Worm (Caenorhabditis elegans) whole organism, mixed stage, embryonic: ENCODE measurements around the gene rab-6.2.

ENCODE experiments used
- M03D4.4 ChIP-seq: sonication (generic microtip); optimal IDR thresholded peaks from 2 replicates; lab custom pipeline; 2017; ENCODE audit warnings: mild to moderate bottlenecking, missing genetic modification characterization, missing compliant biosample characterization
- bed-3 ChIP-seq: fragments of 200-800 bp; sonication (Bioruptor generic); optimal IDR thresholded peaks from 3 replicates; lab custom pipeline; 2018; ENCODE audit warnings: mild to moderate bottlenecking, missing genetic modification characterization, moderate library complexity, missing compliant biosample characterization
- blmp-1 ChIP-seq: fragments of 150-350 bp; optimal IDR thresholded peaks from 2 replicates; lab custom pipeline; 2014; ENCODE audit warnings: missing biosample characterization, missing genetic modification characterization
- ceh-39 ChIP-seq: fragments of 150-350 bp; optimal IDR thresholded peaks from 2 replicates; lab custom pipeline; 2014; ENCODE audit warnings: missing biosample characterization, missing genetic modification characterization
- ceh-43 ChIP-seq: fragments of 200-800 bp; sonication (Bioruptor generic); optimal IDR thresholded peaks from 2 replicates; lab custom pipeline; 2018; ENCODE audit warnings: mild to moderate bottlenecking, missing genetic modification characterization, moderate library complexity, missing compliant biosample characterization
- ceh-83 ChIP-seq: fragments of 200-800 bp; sonication (Bioruptor generic); optimal IDR thresholded peaks from 2 replicates; lab custom pipeline; 2018; ENCODE audit warnings: mild to moderate bottlenecking, missing genetic modification characterization, missing compliant biosample characterization
- ces-1 ChIP-seq: fragments of 150-350 bp; optimal IDR thresholded peaks from 2 replicates; lab custom pipeline; 2014; ENCODE audit warnings: missing biosample characterization, missing genetic modification reagents, missing genetic modification characterization
- cnd-1 ChIP-seq: fragments of 200-800 bp; sonication (Bioruptor generic); optimal IDR thresholded peaks from 2 replicates; lab custom pipeline; 2018; ENCODE audit warnings: mild to moderate bottlenecking, missing genetic modification characterization, missing compliant biosample characterization
- drap-1 ChIP-seq: fragments of 200-800 bp; sonication (Bioruptor generic); optimal IDR thresholded peaks from 3 replicates; lab custom pipeline; 2018; ENCODE audit warnings: mild to moderate bottlenecking, missing genetic modification characterization, missing compliant biosample characterization
- elt-1 ChIP-seq: sonication (generic microtip); optimal IDR thresholded peaks from 2 replicates; lab custom pipeline; 2017; ENCODE audit warnings: missing genetic modification characterization, mild to moderate bottlenecking, missing compliant biosample characterization, antibody characterized with exemption, moderate library complexity, borderline replicate concordance; ENCODE audit not compliant: insufficient read depth
- elt-3 ChIP-seq: fragments of 150-350 bp; optimal IDR thresholded peaks from 2 replicates; lab custom pipeline; 2014; ENCODE audit warnings: missing biosample characterization, missing genetic modification characterization
- flh-1 ChIP-seq: fragments of 200-800 bp; sonication (Bioruptor generic); optimal IDR thresholded peaks from 2 replicates; lab custom pipeline; 2018; ENCODE audit warnings: mild to moderate bottlenecking, missing genetic modification characterization, moderate library complexity, missing compliant biosample characterization
- ham-2 ChIP-seq: fragments of 200-800 bp; sonication (Bioruptor generic); optimal IDR thresholded peaks from 2 replicates; lab custom pipeline; 2018; ENCODE audit warnings: mild to moderate bottlenecking, missing genetic modification characterization, missing compliant biosample characterization
- hlh-1 ChIP-seq: fragments of 150-350 bp; optimal IDR thresholded peaks from 2 replicates; lab custom pipeline; 2014; ENCODE audit warnings: missing biosample characterization, missing genetic modification reagents, missing genetic modification characterization
- lin-13 ChIP-seq: fragments of 150-350 bp; optimal IDR thresholded peaks from 2 replicates; lab custom pipeline; 2014; ENCODE audit warnings: missing biosample characterization, missing genetic modification characterization
- lin-32 ChIP-seq: fragments of 200-800 bp; sonication (Bioruptor generic); optimal IDR thresholded peaks from 2 replicates; lab custom pipeline; 2018; ENCODE audit warnings: mild to moderate bottlenecking, missing genetic modification characterization, missing compliant biosample characterization
- lsy-2 ChIP-seq: fragments of 150-350 bp; optimal IDR thresholded peaks from 2 replicates; lab custom pipeline; 2014; ENCODE audit warnings: missing biosample characterization, missing genetic modification characterization
- mab-5 ChIP-seq: fragments of 150-350 bp; optimal IDR thresholded peaks from 2 replicates; lab custom pipeline; 2014; ENCODE audit warnings: missing biosample characterization, missing genetic modification characterization
- mep-1 ChIP-seq: fragments of 150-350 bp; optimal IDR thresholded peaks from 2 replicates; lab custom pipeline; 2017; ENCODE audit warnings: missing biosample characterization, missing genetic modification reagents, missing genetic modification characterization, inconsistent platforms
- mls-2 ChIP-seq: sonication (generic microtip); optimal IDR thresholded peaks from 2 replicates; lab custom pipeline; 2016; ENCODE audit warnings: mild to moderate bottlenecking, missing genetic modification characterization, moderate library complexity, missing compliant biosample characterization
- nhr-12 ChIP-seq: fragments of 150-350 bp; optimal IDR thresholded peaks from 2 replicates; lab custom pipeline; 2014; ENCODE audit warnings: missing biosample characterization, missing genetic modification characterization
- nhr-2 ChIP-seq: fragments of 150-350 bp; optimal IDR thresholded peaks from 2 replicates; lab custom pipeline; 2014; ENCODE audit warnings: missing biosample characterization, missing genetic modification characterization
- nhr-237 ChIP-seq: fragments of 150-350 bp; optimal IDR thresholded peaks from 2 replicates; lab custom pipeline; 2014; ENCODE audit warnings: missing biosample characterization, missing genetic modification characterization
- nhr-28 ChIP-seq: fragments of 150-350 bp; optimal IDR thresholded peaks from 2 replicates; lab custom pipeline; 2014; ENCODE audit warnings: missing biosample characterization, missing genetic modification characterization
- nhr-76 ChIP-seq: sonication (generic microtip); optimal IDR thresholded peaks from 2 replicates; lab custom pipeline; 2017; ENCODE audit warnings: missing biosample characterization, missing genetic modification characterization
- pha-4 ChIP-seq: fragments of 150-350 bp; optimal IDR thresholded peaks from 2 replicates; lab custom pipeline; 2018; ENCODE audit warnings: missing biosample characterization, missing genetic modification reagents, missing genetic modification characterization
- sem-2 ChIP-seq: fragments of 200-800 bp; sonication (Bioruptor generic); optimal IDR thresholded peaks from 2 replicates; lab custom pipeline; 2018; ENCODE audit warnings: mild to moderate bottlenecking, missing genetic modification characterization, missing compliant biosample characterization
- sptf-1 ChIP-seq: sonication (generic microtip); optimal IDR thresholded peaks from 2 replicates; lab custom pipeline; 2017; ENCODE audit warnings: mild to moderate bottlenecking, missing genetic modification characterization, moderate library complexity, missing compliant biosample characterization
- tbx-8 ChIP-seq: fragments of 200-800 bp; sonication (Bioruptor generic); optimal IDR thresholded peaks from 2 replicates; lab custom pipeline; 2018; ENCODE audit warnings: mild to moderate bottlenecking, missing genetic modification characterization, moderate library complexity, missing compliant biosample characterization
- unc-120 ChIP-seq: sonication (generic microtip); optimal IDR thresholded peaks from 2 replicates; lab custom pipeline; 2017; ENCODE audit warnings: missing genetic modification characterization, missing compliant biosample characterization; ENCODE audit not compliant: poor library complexity, severe bottlenecking
- unc-39 ChIP-seq: fragments of 150-350 bp; optimal IDR thresholded peaks from 2 replicates; lab custom pipeline; 2014; ENCODE audit warnings: missing biosample characterization, missing genetic modification characterization
- unc-62 ChIP-seq: fragments of 150-350 bp; optimal IDR thresholded peaks from 2 replicates; lab custom pipeline; 2014; ENCODE audit warnings: missing biosample characterization, missing genetic modification reagents, missing genetic modification characterization
- zip-8 ChIP-seq: fragments of 150-350 bp; optimal IDR thresholded peaks from 2 replicates; lab custom pipeline; 2014; ENCODE audit warnings: missing biosample characterization, missing genetic modification characterization
- ztf-11 ChIP-seq: fragments of 150-350 bp; optimal IDR thresholded peaks from 2 replicates; lab custom pipeline; 2014; ENCODE audit warnings: missing biosample characterization, missing genetic modification characterization

Gene rab-6.2

ce11 chrX:17221873-17222525 is at the start of gene rab-6.2:
TSS of gene rab-6.2 (plus strand) at chrX:17222475.
- TF ChIP-seq hlh-1 (tag; lab: Kevin White, UChicago) (no peak), ham-2 (GFP tag; lab: Kevin White, UChicago) (peak; percentile 45), elt-3 (tag; lab: Kevin White, UChicago) (no peak), flh-1 (GFP tag; lab: Kevin White, UChicago) (no peak), ceh-83 (GFP tag; lab: Kevin White, UChicago) (no peak), mep-1 (tag; lab: Kevin White, UChicago) (peak; percentile 15), lin-13 (tag; lab: Kevin White, UChicago) (no peak), blmp-1 (no peak), cnd-1 (tag; lab: Kevin White, UChicago) (peak; percentile 32), bed-3 (GFP tag; lab: Kevin White, UChicago) (no peak), mab-5 (no peak), ztf-11 (no peak), drap-1 (GFP tag; lab: Kevin White, UChicago) (no peak), nhr-76 (tag; lab: Kevin White, UChicago) (no peak), ces-1 (GFP tag; lab: Kevin White, UChicago) (peak; percentile 12), nhr-28 (tag; lab: Kevin White, UChicago) (no peak), mls-2 (no peak), sptf-1 (tag; lab: Kevin White, UChicago) (peak; percentile 9), M03D4.4 (tag; lab: Kevin White, UChicago) (no peak), nhr-2 (tag; lab: Kevin White, UChicago) (peak; percentile 75), lin-32 (GFP tag; lab: Kevin White, UChicago) (no peak), lsy-2 (tag; lab: Kevin White, UChicago) (no peak), tbx-8 (no peak), nhr-12 (tag; lab: Kevin White, UChicago) (no peak), nhr-237 (tag; lab: Kevin White, UChicago) (no peak), unc-39 (tag; lab: Kevin White, UChicago) (no peak), pha-4 (tag; lab: Kevin White, UChicago) (no peak), zip-8 (tag; lab: Kevin White, UChicago) (no peak), unc-120 (tag; lab: Kevin White, UChicago) (no peak)

ce11 chrX:17176677-17177076 is 45.6 kb upstream of the rab-6.2 start, which contains the start of gene B0302.4:
TSS of gene B0302.4 (minus strand) at chrX:17176777.
- TF ChIP-seq sem-2 (GFP tag; lab: Kevin White, UChicago), result no peak
- no peak for TF ChIP-seq flh-1 (GFP tag; lab: Kevin White, UChicago)
- no peak for TF ChIP-seq nhr-76 (tag; lab: Kevin White, UChicago)
- no peak for TF ChIP-seq nhr-12 (tag; lab: Kevin White, UChicago)
- no peak for TF ChIP-seq elt-1
- no peak for TF ChIP-seq pha-4 (tag; lab: Kevin White, UChicago)
- TF ChIP-seq lin-13 (tag; lab: Kevin White, UChicago), result no peak
- TF ChIP-seq mep-1 (tag; lab: Kevin White, UChicago), result no peak
- TF ChIP-seq elt-3 (tag; lab: Kevin White, UChicago), result no peak
- no peak for TF ChIP-seq ham-2 (GFP tag; lab: Kevin White, UChicago)
- TF ChIP-seq ceh-39 (tag; lab: Kevin White, UChicago), result no peak
- TF ChIP-seq zip-8 (tag; lab: Kevin White, UChicago), result no peak
- no peak for TF ChIP-seq nhr-28 (tag; lab: Kevin White, UChicago)
- TF ChIP-seq tbx-8, result no peak
- TF ChIP-seq ces-1 (GFP tag; lab: Kevin White, UChicago), result no peak
- no peak for TF ChIP-seq unc-39 (tag; lab: Kevin White, UChicago)
- no peak for TF ChIP-seq hlh-1 (tag; lab: Kevin White, UChicago)
- no peak for TF ChIP-seq unc-62 (GFP tag; lab: Kevin White, UChicago)
- no peak for TF ChIP-seq ceh-43 (GFP tag; lab: Kevin White, UChicago)

- no peak for TF ChIP-seq bed-3 (GFP tag; lab: Kevin White, UChicago)
- no peak for TF ChIP-seq lin-13 (tag; lab: Kevin White, UChicago)
- TF ChIP-seq nhr-237 (tag; lab: Kevin White, UChicago), result no peak
- TF ChIP-seq cnd-1 (tag; lab: Kevin White, UChicago), result no peak
- TF ChIP-seq mab-5, result no peak
- TF ChIP-seq, all 35 proteins: peak for 0
Observed at ce11 chrX:17178239-17178638, 44.0 kb upstream of the rab-6.2 start, which contains the start of gene B0302.2. TSS of gene B0302.2 (plus strand) at chrX:17178539.
